Fruit fly (Drosophila melanogaster) whole organism, prepupa: Measurements from ENCODE around the gene Dnali1.

ENCODE experiments used
- CG15336 ChIP-seq: fragments of 200-800 bp; sonication (Bioruptor generic); IDR thresholded peaks from 2 replicates; pipeline ENCODE4 v1.3.6; 2022; ENCODE audit warnings: missing biosample characterization, missing genetic modification characterization
- CG9139 ChIP-seq: fragments of 200-800 bp; sonication (Bioruptor generic); optimal IDR thresholded peaks from 3 replicates; lab custom pipeline; 2017; ENCODE audit warnings: missing biosample characterization, mild to moderate bottlenecking, missing genetic modification characterization
- Ets96B ChIP-seq: fragments of 200-800 bp; optimal IDR thresholded peaks from 2 replicates; lab custom pipeline; 2019; ENCODE audit warnings: missing biosample characterization, mild to moderate bottlenecking, missing genetic modification characterization, moderate library complexity
- Hr4 ChIP-seq: fragments of 200-800 bp; sonication (Bioruptor generic); optimal IDR thresholded peaks from 3 replicates; lab custom pipeline; 2016; ENCODE audit warnings: missing biosample characterization, missing genetic modification characterization
- dac ChIP-seq: fragments of 200-800 bp; sonication (Bioruptor generic); optimal IDR thresholded peaks from 2 replicates; lab custom pipeline; 2017; ENCODE audit warnings: missing biosample characterization, mild to moderate bottlenecking, missing genetic modification characterization

DNA sequence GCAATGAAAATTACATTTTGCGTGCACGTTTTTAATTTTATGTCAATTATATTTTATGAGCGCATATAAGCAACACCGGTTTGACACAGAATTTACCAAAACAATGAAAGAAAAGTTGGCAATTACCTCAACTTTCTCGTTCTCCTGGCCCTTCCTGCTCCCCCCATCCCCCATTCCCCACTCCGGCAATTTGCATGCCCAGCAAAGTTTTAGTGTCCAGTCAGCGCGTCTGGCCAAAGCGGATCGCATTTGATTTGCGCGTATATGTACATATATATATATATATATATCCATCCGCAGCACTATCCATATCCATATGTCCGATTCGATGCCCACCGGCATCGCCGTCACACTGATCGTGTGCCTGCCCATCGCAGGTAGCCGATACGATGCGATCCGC is 16.3 kb downstream of the Dnali1 start:
- TF ChIP-seq Ets96B (tag; lab: Kevin White, UChicago), result no peak
- TF ChIP-seq dac (GFP tag; lab: Kevin White, UChicago), result no peak
- TF ChIP-seq Hr4 (GFP tag; lab: Kevin White, UChicago), result no peak
- TF ChIP-seq CG9139 (GFP tag; lab: Kevin White, UChicago), result no peak
- no peak for TF ChIP-seq CG15336
